Worm (Caenorhabditis elegans): ENCODE data around the gene F19F10.3.

DNA sequence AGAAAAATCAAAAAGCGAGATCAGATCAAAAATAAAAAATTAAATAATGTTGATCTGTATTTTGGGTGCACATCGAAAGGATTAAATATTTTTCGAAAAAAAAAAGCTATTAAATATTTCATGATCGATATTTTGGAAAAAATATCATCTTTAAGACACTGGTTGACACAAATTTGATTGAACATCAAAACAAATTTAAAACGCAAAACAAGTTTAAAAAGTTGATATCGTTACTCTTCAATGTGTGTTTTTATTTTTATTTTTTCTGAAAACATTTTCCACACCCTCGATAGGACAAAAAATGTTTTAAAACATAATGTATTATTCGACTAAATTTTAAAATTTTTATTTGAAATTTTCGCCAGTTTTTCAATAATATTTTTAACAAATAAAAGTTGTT, 13.9 kb upstream of the F19F10.3 start, which contains the start of gene C54F6.12:
- no peak for TF ChIP-seq lsy-2 (tag; optimal IDR thresholded peaks at IDR 0.05)
- no peak for TF ChIP-seq pha-4 (tag; optimal IDR thresholded peaks at IDR 0.05)
- no peak for TF ChIP-seq mep-1 (tag; optimal IDR thresholded peaks at IDR 0.05)
- no peak for TF ChIP-seq elt-3 (tag; optimal IDR thresholded peaks at IDR 0.05)

Data from whole organism, mixed stage, embryonic.